Worm (Caenorhabditis elegans): ENCODE results near the gene C28C12.1.

The C28C12.1 gene

DNA sequence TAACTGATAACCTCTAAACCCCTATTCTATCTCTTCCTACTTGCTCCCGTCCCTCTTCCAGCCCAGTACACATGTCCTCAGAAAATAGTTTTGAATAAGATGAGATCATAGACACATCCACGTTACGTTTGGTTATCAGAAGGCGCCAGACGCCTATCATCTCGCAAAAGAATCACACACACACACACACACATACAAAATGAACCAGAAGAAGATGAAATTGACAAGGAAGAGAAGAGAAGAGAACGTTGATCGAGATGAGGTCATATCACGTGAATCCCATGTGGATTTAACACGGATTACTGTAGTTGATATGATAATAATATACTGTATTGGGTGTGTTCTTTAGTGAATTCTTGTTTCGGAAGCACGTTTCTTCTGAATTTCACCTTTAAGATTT is 24.6 kb downstream of the C28C12.1 start (continued):
- TF ChIP-seq sup-37 (GFP tag; optimal IDR thresholded peaks at IDR 0.05): no peak
- TF ChIP-seq alr-1 (tag; optimal IDR thresholded peaks at IDR 0.05; ENCODE audit: borderline replicate concordance): no peak
- no peak for TF ChIP-seq fkh-10 (GFP tag; optimal IDR thresholded peaks at IDR 0.05)
- TF ChIP-seq snpc-4 (tag; optimal IDR thresholded peaks at IDR 0.05): no peak
- peak; percentile 94 for TF ChIP-seq nhr-85 (tag)
- peak; percentile 83 for TF ChIP-seq rnt-1 (tag; optimal IDR thresholded peaks at IDR 0.05)
- no peak for TF ChIP-seq mef-2 (tag; optimal IDR thresholded peaks at IDR 0.05)
- no peak for TF ChIP-seq ets-5 (GFP tag; IDR thresholded peaks at IDR 0.05)
- peak; percentile 71 for TF ChIP-seq ztf-4 (tag; optimal IDR thresholded peaks at IDR 0.05)
- TF ChIP-seq lin-14 (GFP tag; optimal IDR thresholded peaks at IDR 0.05): peak; percentile 94
- no peak for TF ChIP-seq vab-15 (tag; optimal IDR thresholded peaks at IDR 0.05)
- no peak for TF ChIP-seq unc-86 (tag; optimal IDR thresholded peaks at IDR 0.05)
- TF ChIP-seq nhr-90 (tag; optimal IDR thresholded peaks at IDR 0.05; ENCODE audit: poor library complexity): peak; percentile 59
- TF ChIP-seq jun-1 (tag; optimal IDR thresholded peaks at IDR 0.05): no peak
- peak; percentile 18 to 37 for TF ChIP-seq efl-1 (optimal IDR thresholded peaks at IDR 0.05)
- TF ChIP-seq efl-1 (GFP tag; optimal IDR thresholded peaks at IDR 0.05 in 1 of 2): peak; percentile 7 to 93
- no peak for TF ChIP-seq egl-13 (tag; optimal IDR thresholded peaks at IDR 0.05)
- peak; percentile 66 for TF ChIP-seq nhr-11 (tag; optimal IDR thresholded peaks at IDR 0.05)
- no peak for TF ChIP-seq aha-1 (tag; optimal IDR thresholded peaks at IDR 0.05)
- peak in 1 of 3 experiments; percentile 25 for TF ChIP-seq dpl-1 (GFP tag; optimal IDR thresholded peaks at IDR 0.05)
- no peak for TF ChIP-seq ceh-90 (tag; optimal IDR thresholded peaks at IDR 0.05)
- TF ChIP-seq hlh-4 (tag; optimal IDR thresholded peaks at IDR 0.05): no peak
- peak; percentile 32 for TF ChIP-seq lir-3 (tag; optimal IDR thresholded peaks at IDR 0.05; ENCODE audit: poor library complexity)
- no peak for TF ChIP-seq F16B12.6 (tag; optimal IDR thresholded peaks at IDR 0.05)
- TF ChIP-seq snu-23 (GFP tag; optimal IDR thresholded peaks at IDR 0.05): peak; percentile 85
- no peak for TF ChIP-seq nhr-84 (tag; optimal IDR thresholded peaks at IDR 0.05)
- TF ChIP-seq irx-1 (tag; optimal IDR thresholded peaks at IDR 0.05): peak; percentile 49
- TF ChIP-seq lin-35 (GFP tag; optimal IDR thresholded peaks at IDR 0.05): peak in 1 of 2 experiments; percentile 67
- TF ChIP-seq nhr-71 (tag; optimal IDR thresholded peaks at IDR 0.05): peak; percentile 94
- TF ChIP-seq lsy-2 (tag; optimal IDR thresholded peaks at IDR 0.05): peak; percentile 73 to 91
- TF ChIP-seq tbx-2 (tag; optimal IDR thresholded peaks at IDR 0.05): peak; percentile 82
- no peak for TF ChIP-seq hpl-2 (GFP tag; optimal IDR thresholded peaks at IDR 0.05)
- peak; percentile 44 for TF ChIP-seq swsn-7 (tag; optimal IDR thresholded peaks at IDR 0.05)

DNA sequence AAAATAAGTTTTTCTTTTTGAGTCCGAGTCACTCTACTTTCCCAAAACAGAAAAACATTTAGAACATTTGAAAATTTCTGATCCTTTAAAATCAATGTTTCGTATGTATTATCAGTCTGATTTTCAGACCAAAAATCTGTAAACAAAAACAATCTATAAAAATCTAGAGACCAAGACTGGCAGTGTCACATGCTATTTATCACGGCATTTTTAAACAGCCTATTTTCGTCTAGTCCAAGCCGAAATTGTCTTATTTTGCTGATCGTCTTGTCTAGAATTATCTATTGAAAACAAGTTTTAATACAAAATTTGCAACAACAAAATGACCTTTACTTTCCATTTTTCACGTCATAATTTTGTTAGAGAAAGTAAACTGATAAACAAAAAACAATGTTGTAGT is 25.1 kb downstream of the C28C12.1 start:
- TF ChIP-seq elt-2 (tag; optimal IDR thresholded peaks at IDR 0.05) (peak; percentile 6), nhr-85 (tag) (no peak)

DNA sequence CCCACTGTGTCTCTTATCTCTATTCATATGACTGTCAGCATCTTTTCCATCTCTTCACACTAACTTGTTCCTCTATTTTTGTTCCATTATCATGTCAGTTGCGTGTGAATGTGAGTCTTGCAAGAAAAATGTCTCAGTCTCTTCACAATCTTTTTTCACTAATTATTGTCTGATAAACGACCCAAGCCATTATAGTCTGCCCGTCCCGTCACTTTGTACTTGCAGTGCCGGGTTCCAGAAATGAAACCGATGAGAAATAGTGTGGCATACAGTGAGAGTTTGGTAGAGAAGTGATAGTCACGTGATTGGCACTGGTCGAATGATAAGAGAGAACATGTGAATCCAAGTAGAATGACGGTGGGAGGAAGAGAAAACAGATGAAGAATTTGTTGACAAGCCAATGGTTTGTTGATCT is 26.1 kb downstream of the C28C12.1 start:
- TF ChIP-seq ama-1 (optimal IDR thresholded peaks at IDR 0.05) (no peak), fkh-10 (GFP tag; optimal IDR thresholded peaks at IDR 0.05) (no peak), tlp-1 (tag; optimal IDR thresholded peaks at IDR 0.05) (peak; percentile 78), mdl-1 (tag; optimal IDR thresholded peaks at IDR 0.05) (peak in 1 of 2 experiments; percentile 95), egl-27 (tag; optimal IDR thresholded peaks at IDR 0.05) (peak; percentile 28 to 57), elt-3 (tag; optimal IDR thresholded peaks at IDR 0.05) (peak in 5 of 6 experiments; percentile 43 to 98 (median 73)), aly-2 (tag; optimal IDR thresholded peaks at IDR 0.05) (no peak), rnt-1 (tag; optimal IDR thresholded peaks at IDR 0.05) (peak; percentile 28), nhr-20 (tag; optimal IDR thresholded peaks at IDR 0.05) (peak; percentile 98), ceh-63 (GFP tag; optimal IDR thresholded peaks at IDR 0.05) (no peak), xbp-1 (tag; optimal IDR thresholded peaks at IDR 0.05) (peak; percentile 63), nhr-11 (tag; optimal IDR thresholded peaks at IDR 0.05) (peak; percentile 72), nhr-19 (GFP tag; conservative IDR thresholded peaks at IDR 0.05) (peak; percentile 90), tbx-2 (tag; optimal IDR thresholded peaks at IDR 0.05) (peak; percentile 90), blmp-1 (tag; optimal IDR thresholded peaks at IDR 0.05) (peak; percentile 85), vab-15 (tag; optimal IDR thresholded peaks at IDR 0.05) (peak; percentile 78), mef-2 (tag; optimal IDR thresholded peaks at IDR 0.05) (peak; percentile 69), unc-130 (tag; optimal IDR thresholded peaks at IDR 0.05) (peak; percentile 83), alr-1 (tag; optimal IDR thresholded peaks at IDR 0.05; ENCODE audit: borderline replicate concordance) (no peak), aha-1 (tag; optimal IDR thresholded peaks at IDR 0.05) (no peak), ceh-90 (tag; optimal IDR thresholded peaks at IDR 0.05) (no peak), sptf-1 (tag; optimal IDR thresholded peaks at IDR 0.05) (no peak), ets-5 (GFP tag; IDR thresholded peaks at IDR 0.05) (no peak), zag-1 (tag; optimal IDR thresholded peaks at IDR 0.05) (no peak), ceh-82 (tag; optimal IDR thresholded peaks at IDR 0.05) (peak in 1 of 3 experiments; percentile 5), jun-1 (tag; optimal IDR thresholded peaks at IDR 0.05) (peak; percentile 81), unc-62 (GFP tag; optimal IDR thresholded peaks at IDR 0.05) (no peak), nhr-71 (tag; optimal IDR thresholded peaks at IDR 0.05) (peak; percentile 97)
